Worm (Caenorhabditis elegans) whole organism, L2 larva: Measurements from ENCODE around the gene ceh-10.

Experiments used
- C34F6.9 ChIP-seq: fragments of 150-350 bp; optimal IDR thresholded peaks from 2 replicates; lab custom pipeline; 2014; ENCODE audit warnings: missing biosample characterization, missing genetic modification characterization
- F13H6.1 ChIP-seq: sonication (generic microtip); optimal IDR thresholded peaks from 2 replicates; lab custom pipeline; 2016; ENCODE audit warnings: missing genetic modification characterization, missing compliant biosample characterization
- R02D3.7 ChIP-seq: fragments of 150-350 bp; optimal IDR thresholded peaks from 2 replicates; lab custom pipeline; 2014; ENCODE audit warnings: missing biosample characterization, missing genetic modification characterization
- Y55F3AM.14 ChIP-seq: fragments of 200-800 bp; sonication (Bioruptor generic); optimal IDR thresholded peaks from 2 replicates; lab custom pipeline; 2018; ENCODE audit warnings: mild to moderate bottlenecking, missing genetic modification characterization, missing compliant biosample characterization
- ZK546.5 ChIP-seq: sonication (generic microtip); optimal IDR thresholded peaks from 2 replicates; lab custom pipeline; 2017; ENCODE audit warnings: missing biosample characterization, missing genetic modification characterization
- alr-1 ChIP-seq: fragments of 150-350 bp; optimal IDR thresholded peaks from 2 replicates; lab custom pipeline; 2014; ENCODE audit warnings: missing biosample characterization, missing genetic modification characterization
- aly-2 ChIP-seq: fragments of 150-350 bp; optimal IDR thresholded peaks from 2 replicates; lab custom pipeline; 2014; ENCODE audit warnings: missing biosample characterization, missing genetic modification characterization
- ama-1 ChIP-seq: fragments of 150-350 bp; optimal IDR thresholded peaks from 2 replicates; lab custom pipeline; 2018; ENCODE audit warnings: inconsistent platforms
- blmp-1 ChIP-seq: sonication (generic microtip); optimal IDR thresholded peaks from 2 replicates; lab custom pipeline; 2017; ENCODE audit warnings: missing genetic modification characterization, mild to moderate bottlenecking, missing compliant biosample characterization, antibody characterized with exemption, moderate library complexity; ENCODE audit not compliant: insufficient read depth
- ceh-16 ChIP-seq: fragments of 150-350 bp; optimal IDR thresholded peaks from 2 replicates; lab custom pipeline; 2014; ENCODE audit warnings: missing biosample characterization, missing genetic modification characterization
- ceh-82 ChIP-seq: fragments of 150-350 bp; optimal IDR thresholded peaks from 2 replicates; lab custom pipeline; 2014; ENCODE audit warnings: missing biosample characterization, missing genetic modification characterization
- crh-2 ChIP-seq: sonication (generic microtip); optimal IDR thresholded peaks from 2 replicates; lab custom pipeline; 2017; ENCODE audit warnings: missing biosample characterization, missing genetic modification characterization
- dmd-4 ChIP-seq: sonication (generic microtip); optimal IDR thresholded peaks from 2 replicates; lab custom pipeline; 2017; ENCODE audit warnings: missing biosample characterization, missing genetic modification characterization
- egl-27 ChIP-seq: sonication (generic microtip); optimal IDR thresholded peaks from 3 replicates; lab custom pipeline; 2017; ENCODE audit warnings: missing biosample characterization, missing genetic modification reagents, missing genetic modification characterization
- elt-1 ChIP-seq: fragments of 150-350 bp; optimal IDR thresholded peaks from 2 replicates; lab custom pipeline; 2014; ENCODE audit warnings: missing biosample characterization, missing genetic modification characterization
- elt-3 ChIP-seq: sonication (generic microtip); optimal IDR thresholded peaks from 2 replicates; lab custom pipeline; 2017; ENCODE audit warnings: missing biosample characterization, missing genetic modification characterization
- fos-1 ChIP-seq: fragments of 150-350 bp; optimal IDR thresholded peaks from 2 replicates; lab custom pipeline; 2014; ENCODE audit warnings: missing biosample characterization, missing genetic modification characterization
- gmeb-1 ChIP-seq: fragments of 150-350 bp; optimal IDR thresholded peaks from 2 replicates; lab custom pipeline; 2014; ENCODE audit warnings: missing biosample characterization, missing genetic modification characterization
- lin-11 ChIP-seq: fragments of 150-350 bp; sonication (generic microtip); optimal IDR thresholded peaks from 2 replicates; lab custom pipeline; 2014; ENCODE audit warnings: missing biosample characterization, missing genetic modification characterization, inconsistent platforms, mixed read lengths
- lin-13 ChIP-seq: fragments of 150-350 bp; optimal IDR thresholded peaks from 2 replicates; lab custom pipeline; 2014; ENCODE audit warnings: missing biosample characterization, missing genetic modification reagents, missing genetic modification characterization
- lin-39 ChIP-seq: fragments of 150-350 bp; optimal IDR thresholded peaks from 2 replicates; lab custom pipeline; 2014; ENCODE audit warnings: missing biosample characterization, missing genetic modification reagents, missing genetic modification characterization
- lsy-2 ChIP-seq, 2 experiments: fragments of 150-350 bp in 1 of 2; sonication (generic microtip) in 1 of 2; optimal IDR thresholded peaks; 2 replicates each; lab custom pipeline; 2014 to 2017; ENCODE audit warnings: missing biosample characterization in 2 of 2, missing genetic modification characterization in 2 of 2
- mab-5 ChIP-seq: fragments of 150-350 bp; optimal IDR thresholded peaks from 2 replicates; lab custom pipeline; 2014; ENCODE audit warnings: missing biosample characterization, missing genetic modification characterization
- mbf-1 ChIP-seq: sonication (generic microtip); optimal IDR thresholded peaks from 2 replicates; lab custom pipeline; 2017; ENCODE audit warnings: missing biosample characterization, missing genetic modification characterization
- mdl-1 ChIP-seq, 2 experiments: fragments of 150-350 bp in 1 of 2; sonication (generic microtip) in 1 of 2; optimal IDR thresholded peaks; 2 replicates each; lab custom pipeline; 2017; ENCODE audit warnings: missing biosample characterization in 2 of 2, missing genetic modification characterization in 2 of 2
- nhr-10 ChIP-seq: sonication (generic microtip); optimal IDR thresholded peaks from 2 replicates; lab custom pipeline; 2017; ENCODE audit warnings: missing biosample characterization, missing genetic modification characterization
- nhr-11 ChIP-seq: fragments of 150-350 bp; optimal IDR thresholded peaks from 2 replicates; lab custom pipeline; 2014; ENCODE audit warnings: missing biosample characterization, missing genetic modification characterization
- nhr-12 ChIP-seq: fragments of 150-350 bp; optimal IDR thresholded peaks from 2 replicates; lab custom pipeline; 2014; ENCODE audit warnings: missing biosample characterization, missing genetic modification characterization
- nhr-129 ChIP-seq: fragments of 150-350 bp; optimal IDR thresholded peaks from 2 replicates; lab custom pipeline; 2014; ENCODE audit warnings: missing biosample characterization, missing genetic modification characterization
- nhr-21 ChIP-seq: fragments of 150-350 bp; optimal IDR thresholded peaks from 2 replicates; lab custom pipeline; 2014; ENCODE audit warnings: missing biosample characterization, missing genetic modification characterization
- nhr-23 ChIP-seq: fragments of 150-350 bp; optimal IDR thresholded peaks from 2 replicates; lab custom pipeline; 2014; ENCODE audit warnings: missing biosample characterization, missing genetic modification reagents, missing genetic modification characterization
- nhr-237 ChIP-seq: fragments of 150-350 bp; optimal IDR thresholded peaks from 2 replicates; lab custom pipeline; 2014; ENCODE audit warnings: missing biosample characterization, missing genetic modification characterization
- nhr-25 ChIP-seq: fragments of 150-350 bp; sonication (generic microtip); optimal IDR thresholded peaks from 3 replicates; lab custom pipeline; 2014; ENCODE audit warnings: missing biosample characterization, missing genetic modification characterization
- nhr-6 ChIP-seq: fragments of 150-350 bp; optimal IDR thresholded peaks from 2 replicates; lab custom pipeline; 2014; ENCODE audit warnings: missing biosample characterization, missing genetic modification characterization
- nhr-77 ChIP-seq: fragments of 150-350 bp; optimal IDR thresholded peaks from 2 replicates; lab custom pipeline; 2014; ENCODE audit warnings: missing biosample characterization, missing genetic modification characterization
- peb-1 ChIP-seq: fragments of 150-350 bp; optimal IDR thresholded peaks from 2 replicates; lab custom pipeline; 2014; ENCODE audit warnings: missing biosample characterization, missing genetic modification characterization
- sem-4 ChIP-seq: fragments of 150-350 bp; optimal IDR thresholded peaks from 2 replicates; lab custom pipeline; 2014; ENCODE audit warnings: missing biosample characterization, missing genetic modification reagents, missing genetic modification characterization
- skn-1 ChIP-seq: sonication (generic microtip); optimal IDR thresholded peaks from 2 replicates; lab custom pipeline; 2017; ENCODE audit warnings: missing biosample characterization, missing genetic modification characterization
- sma-3 ChIP-seq: sonication (generic microtip); optimal IDR thresholded peaks from 2 replicates; lab custom pipeline; 2016; ENCODE audit warnings: missing genetic modification reagents, missing genetic modification characterization, missing compliant biosample characterization
- sma-9 ChIP-seq, 2 experiments: fragments of 150-350 bp in 1 of 2; sonication (generic microtip) in 1 of 2; optimal IDR thresholded peaks; 2 replicates each; lab custom pipeline; 2014 to 2016; ENCODE audit warnings: missing genetic modification characterization in 2 of 2, mild to moderate bottlenecking in 1 of 2, missing biosample characterization in 1 of 2, missing compliant biosample characterization in 1 of 2, missing genetic modification reagents in 1 of 2, moderate library complexity in 1 of 2
- snpc-4 ChIP-seq: fragments of 150-350 bp; optimal IDR thresholded peaks from 2 replicates; lab custom pipeline; 2014; ENCODE audit warnings: missing biosample characterization, missing genetic modification characterization
- unc-39 ChIP-seq: fragments of 150-350 bp; optimal IDR thresholded peaks from 2 replicates; lab custom pipeline; 2014; ENCODE audit warnings: missing biosample characterization, missing genetic modification characterization
- unc-55 ChIP-seq: fragments of 150-350 bp; sonication (generic microtip); optimal IDR thresholded peaks from 3 replicates; lab custom pipeline; 2014; ENCODE audit warnings: missing biosample characterization, missing genetic modification reagents, missing genetic modification characterization
- unc-62 ChIP-seq: fragments of 150-350 bp; optimal IDR thresholded peaks from 2 replicates; lab custom pipeline; 2014; ENCODE audit warnings: missing biosample characterization, missing genetic modification reagents, missing genetic modification characterization
- zag-1 ChIP-seq: fragments of 150-350 bp; optimal IDR thresholded peaks from 2 replicates; lab custom pipeline; 2014; ENCODE audit warnings: missing biosample characterization, missing genetic modification characterization
- ztf-1 ChIP-seq: fragments of 200-800 bp; sonication (Bioruptor generic); conservative IDR thresholded peaks from 2 replicates; pipeline ENCODE4 v1.3.6; 2022; ENCODE audit warnings: missing genetic modification characterization, missing compliant biosample characterization
- ztf-11 ChIP-seq: sonication (generic microtip); optimal IDR thresholded peaks from 2 replicates; lab custom pipeline; 2017; ENCODE audit warnings: missing biosample characterization, missing genetic modification characterization
- ztf-4 ChIP-seq: fragments of 150-350 bp; optimal IDR thresholded peaks from 2 replicates; lab custom pipeline; 2014; ENCODE audit warnings: missing biosample characterization, missing genetic modification characterization

The ceh-10 gene

DNA sequence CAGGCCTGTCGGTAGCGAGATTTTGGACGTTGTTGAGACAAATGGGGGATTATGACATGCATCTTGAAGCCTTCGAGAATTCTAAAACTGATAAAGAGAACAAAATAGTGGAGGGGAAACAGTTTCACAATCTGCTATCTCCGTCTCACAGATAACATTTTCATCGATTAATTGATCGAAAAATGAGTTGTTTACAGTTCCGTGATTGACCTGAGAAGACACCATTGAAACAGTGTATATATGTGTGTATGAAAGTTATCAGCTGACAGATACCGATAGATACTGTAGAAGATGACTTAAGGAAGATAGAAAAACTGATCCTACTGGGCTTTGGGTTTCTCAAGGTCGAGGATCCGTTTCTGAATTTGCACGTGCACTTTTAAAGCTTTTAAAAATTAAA lies 40.3 kb downstream of the ceh-10 start:
- no peak for TF ChIP-seq ceh-16
- TF ChIP-seq skn-1 (tag; lab: Kevin White, UChicago) = peak; percentile 3
- no peak for TF ChIP-seq unc-62 (GFP tag; lab: Kevin White, UChicago)
- TF ChIP-seq zag-1 (tag; lab: Kevin White, UChicago) = no peak
- no peak for TF ChIP-seq aly-2 (tag; lab: Kevin White, UChicago)
- TF ChIP-seq blmp-1 (tag; lab: Kevin White, UChicago) = peak; percentile 49
- TF ChIP-seq sma-3 (GFP tag; lab: Kevin White, UChicago) = no peak
- no peak for TF ChIP-seq mab-5
- no peak for TF ChIP-seq ztf-11 (tag; lab: Kevin White, UChicago)
- no peak for TF ChIP-seq unc-55
- TF ChIP-seq R02D3.7 (tag; lab: Kevin White, UChicago) = no peak
- no peak for TF ChIP-seq nhr-23
- no peak for TF ChIP-seq ztf-4
- TF ChIP-seq elt-3 (tag; lab: Kevin White, UChicago) = no peak
- TF ChIP-seq ama-1 (lab: Kevin White, UChicago) = no peak
- no peak for TF ChIP-seq nhr-77 (tag; lab: Kevin White, UChicago)
- TF ChIP-seq gmeb-1 = peak; percentile 46
- TF ChIP-seq C34F6.9 (tag; lab: Kevin White, UChicago) = no peak
- TF ChIP-seq lsy-2 (tag; optimal IDR thresholded peaks at IDR 0.05; lab: Kevin White, UChicago) = peak in 1 of 2 experiments; percentile 32
- no peak for TF ChIP-seq ZK546.5
- no peak for TF ChIP-seq ceh-82 (tag; lab: Kevin White, UChicago)
- peak; percentile 59 for TF ChIP-seq egl-27 (tag; lab: Kevin White, UChicago)
- TF ChIP-seq dmd-4 (tag; lab: Kevin White, UChicago) = no peak
- TF ChIP-seq sem-4 (tag; lab: Kevin White, UChicago) = no peak
- TF ChIP-seq F13H6.1 = no peak
- TF ChIP-seq ztf-1 = no peak
- no peak for TF ChIP-seq unc-39 (tag; lab: Kevin White, UChicago)
- no peak for TF ChIP-seq nhr-11 (tag; lab: Kevin White, UChicago)
- TF ChIP-seq nhr-12 (tag; lab: Kevin White, UChicago) = no peak
- no peak for TF ChIP-seq lin-39 (tag; lab: Kevin White, UChicago)
- no peak for TF ChIP-seq Y55F3AM.14 (GFP tag; lab: Kevin White, UChicago)
- no peak for TF ChIP-seq nhr-21 (tag; lab: Kevin White, UChicago)
- no peak for TF ChIP-seq mbf-1 (tag; lab: Kevin White, UChicago)
- no peak for TF ChIP-seq snpc-4 (tag; lab: Kevin White, UChicago)
- no peak for TF ChIP-seq nhr-6 (tag; lab: Kevin White, UChicago)
- no peak for TF ChIP-seq alr-1
- no peak for TF ChIP-seq nhr-10 (tag; lab: Kevin White, UChicago)
- TF ChIP-seq lin-11 (tag; lab: Kevin White, UChicago) = no peak
- TF ChIP-seq crh-2 (tag; lab: Kevin White, UChicago) = peak; percentile 25
- TF ChIP-seq peb-1 (tag; lab: Kevin White, UChicago) = no peak
- TF ChIP-seq nhr-129 (tag; lab: Kevin White, UChicago) = peak; percentile 26
- TF ChIP-seq fos-1 (tag; lab: Kevin White, UChicago) = peak; percentile 41
- no peak for TF ChIP-seq elt-1 (tag; lab: Kevin White, UChicago)
- TF ChIP-seq sma-9 (GFP tag; optimal IDR thresholded peaks at IDR 0.05; lab: Kevin White, UChicago) = peak; percentile 61
- TF ChIP-seq sma-9 (tag; optimal IDR thresholded peaks at IDR 0.05; lab: Kevin White, UChicago) = no peak
- no peak for TF ChIP-seq nhr-25 (tag; lab: Kevin White, UChicago)
- no peak for TF ChIP-seq nhr-237 (tag; lab: Kevin White, UChicago)
- TF ChIP-seq mdl-1 (tag; optimal IDR thresholded peaks at IDR 0.05; lab: Kevin White, UChicago) = no peak
- no peak for TF ChIP-seq lin-13
